Worm (Caenorhabditis elegans): ENCODE measurements around the gene R155.3.

- TF ChIP-seq unc-130 (GFP tag; optimal IDR thresholded peaks at IDR 0.05) (no peak), dpl-1 (GFP tag; optimal IDR thresholded peaks at IDR 0.05) (no peak), him-1 (tag; optimal IDR thresholded peaks at IDR 0.05) (no peak), ceh-91 (GFP tag; IDR thresholded peaks at IDR 0.05) (no peak), mxl-1 (tag; optimal IDR thresholded peaks at IDR 0.05) (no peak)
Measured at ce11 chrIII:1928741-1929499, 47.6 kb downstream of the R155.3 start.

Measured in whole organism, young adult.